Worm (Caenorhabditis elegans): ENCODE measurements around the gene D1053.4.

Gene D1053.4

ce11 chrX:11675573-11675972, 48.0 kb downstream of the D1053.4 start:
- TF ChIP-seq unc-62 (GFP tag; optimal IDR thresholded peaks at IDR 0.05) = no peak

DNA sequence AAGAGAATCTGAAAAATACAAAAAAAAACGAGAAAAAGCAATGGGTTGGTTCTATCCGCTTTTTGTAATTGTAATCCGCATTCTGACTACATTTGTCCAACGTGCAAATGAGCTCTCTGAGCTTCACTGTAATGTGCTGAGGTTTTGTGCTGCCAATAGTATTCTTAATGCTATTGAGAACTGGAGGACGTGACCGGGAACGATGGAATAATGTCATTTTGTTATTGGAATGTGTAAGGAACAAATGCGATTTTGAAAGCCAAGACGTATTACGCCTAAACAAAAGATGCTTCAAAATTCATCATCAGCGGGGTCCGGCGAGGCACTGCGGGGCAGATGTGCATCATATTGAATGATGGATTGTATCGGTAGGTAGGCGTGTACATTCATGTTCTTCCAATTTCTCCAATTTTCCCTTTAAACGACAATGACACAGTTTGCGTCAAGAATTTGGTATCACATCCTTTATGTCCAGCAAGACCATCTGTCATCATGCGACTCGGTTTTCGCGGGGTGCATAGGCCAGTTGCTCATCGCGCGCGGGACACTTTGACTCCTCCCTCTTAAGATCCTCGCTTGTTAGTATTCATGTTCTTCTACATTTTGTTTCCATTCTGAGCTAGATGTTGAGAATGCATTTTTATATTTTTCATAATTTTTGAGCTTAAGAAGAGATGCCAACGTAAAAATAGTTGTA, 50.4 kb downstream of the D1053.4 start:
- no peak for TF ChIP-seq unc-62 (GFP tag; optimal IDR thresholded peaks at IDR 0.05)
